Worm (Caenorhabditis elegans) whole organism, mixed stage, embryonic: ENCODE data around the gene taf-7.1.

Experiments used
- lin-32 ChIP-seq: fragments of 200-800 bp; sonication (Bioruptor generic); optimal IDR thresholded peaks from 2 replicates; lab custom pipeline; 2018; ENCODE audit warnings: mild to moderate bottlenecking, missing genetic modification characterization, missing compliant biosample characterization
- unc-39 ChIP-seq: fragments of 150-350 bp; optimal IDR thresholded peaks from 2 replicates; lab custom pipeline; 2014; ENCODE audit warnings: missing biosample characterization, missing genetic modification characterization

- TF ChIP-seq unc-39 (tag; lab: Kevin White, UChicago): no peak
- TF ChIP-seq lin-32 (GFP tag; lab: Kevin White, UChicago): no peak
Measured at ce11 chrX:11821159-11821720, 16.0 kb downstream of the taf-7.1 start.
